Fruit fly (Drosophila melanogaster) whole organism, embryonic: Measurements from ENCODE around the gene CG46459.

Experiments
- ATbp ChIP-seq: fragments of 200-800 bp; sonication (Bioruptor generic); optimal IDR thresholded peaks from 2 replicates; lab custom pipeline; 2017; ENCODE audit warnings: missing biosample characterization, mild to moderate bottlenecking, missing genetic modification characterization, missing genetic modification reagents
- BEAF-32 ChIP-seq: fragments of 200-800 bp; sonication (Bioruptor generic); optimal IDR thresholded peaks from 3 replicates; lab custom pipeline; 2017; ENCODE audit warnings: missing biosample characterization, missing genetic modification characterization, mild to moderate bottlenecking, moderate library complexity, missing genetic modification reagents
- Bdp1 ChIP-seq: fragments of 200-800 bp; sonication (Bioruptor generic); optimal IDR thresholded peaks from 3 replicates; lab custom pipeline; 2016; ENCODE audit warnings: missing biosample characterization, missing genetic modification characterization
- CG1024 ChIP-seq: fragments of 200-800 bp; sonication (Bioruptor generic); IDR thresholded peaks from 2 replicates; pipeline ENCODE4 v1.3.6; 2022; ENCODE audit warnings: missing biosample characterization, missing genetic modification characterization
- CG10366 ChIP-seq: fragments of 200-800 bp; sonication (Bioruptor generic); IDR thresholded peaks from 2 replicates; pipeline ENCODE4 v1.3.6; 2022; ENCODE audit warnings: missing biosample characterization, missing genetic modification characterization
- CG11085 ChIP-seq: fragments of 200-800 bp; sonication (Bioruptor generic); IDR thresholded peaks from 2 replicates; pipeline ENCODE4 v1.3.6; 2022; ENCODE audit warnings: missing biosample characterization, missing genetic modification characterization
- CG12391 ChIP-seq: fragments of 200-800 bp; sonication (Bioruptor generic); optimal IDR thresholded peaks from 3 replicates; lab custom pipeline; 2018; ENCODE audit warnings: missing biosample characterization, mild to moderate bottlenecking, missing genetic modification characterization, moderate library complexity
- CG14014 ChIP-seq: fragments of 200-800 bp; sonication (Bioruptor generic); IDR thresholded peaks from 2 replicates; pipeline ENCODE4 v1.3.6; 2022; ENCODE audit warnings: missing biosample characterization, missing genetic modification characterization
- CG14441 ChIP-seq: fragments of 200-800 bp; sonication (Bioruptor generic); IDR thresholded peaks from 2 replicates; pipeline ENCODE4 v1.3.6; 2022; ENCODE audit warnings: missing biosample characterization, missing genetic modification characterization
- CG15011 ChIP-seq: fragments of 200-800 bp; sonication (Bioruptor generic); optimal IDR thresholded peaks from 3 replicates; lab custom pipeline; 2018; ENCODE audit warnings: missing biosample characterization, mild to moderate bottlenecking, missing genetic modification characterization
- CG17829 ChIP-seq: fragments of 200-800 bp; optimal IDR thresholded peaks from 2 replicates; lab custom pipeline; 2019; ENCODE audit warnings: missing biosample characterization, mild to moderate bottlenecking, missing genetic modification characterization, moderate library complexity
- CG1832 ChIP-seq: fragments of 200-800 bp; sonication (Bioruptor generic); optimal IDR thresholded peaks from 2 replicates; lab custom pipeline; 2017; ENCODE audit warnings: missing biosample characterization, mild to moderate bottlenecking, missing genetic modification characterization, inconsistent platforms
- CG2199 ChIP-seq: fragments of 200-800 bp; sonication (Bioruptor generic); IDR thresholded peaks from 3 replicates; pipeline ENCODE4 v1.3.6; 2022; ENCODE audit warnings: missing biosample characterization, missing genetic modification characterization
- CG32767 ChIP-seq: fragments of 200-800 bp; sonication (Bioruptor generic); IDR thresholded peaks from 2 replicates; pipeline ENCODE4 v1.3.6; 2022; ENCODE audit warnings: missing biosample characterization, missing genetic modification characterization
- CG33557 ChIP-seq: fragments of 200-800 bp; sonication (Bioruptor generic); optimal IDR thresholded peaks from 2 replicates; lab custom pipeline; 2019; ENCODE audit warnings: missing biosample characterization, mild to moderate bottlenecking, missing genetic modification characterization, moderate library complexity
- CG43689 ChIP-seq: fragments of 200-800 bp; sonication (Bioruptor generic); IDR thresholded peaks from 2 replicates; pipeline ENCODE4 v1.3.6; 2022; ENCODE audit warnings: missing biosample characterization, missing genetic modification characterization
- CG6272 ChIP-seq: fragments of 200-800 bp; sonication (Bioruptor generic); IDR thresholded peaks from 2 replicates; pipeline ENCODE4 v1.3.6; 2022; ENCODE audit warnings: missing biosample characterization, missing genetic modification characterization
- CTCF ChIP-seq: fragments of 200-800 bp; sonication (Bioruptor generic); optimal IDR thresholded peaks from 2 replicates; lab custom pipeline; 2017; ENCODE audit warnings: missing biosample characterization, mild to moderate bottlenecking, missing genetic modification characterization, moderate library complexity
- CoRest ChIP-seq: fragments of 200-800 bp; sonication (Bioruptor generic); optimal IDR thresholded peaks from 3 replicates; lab custom pipeline; 2018; ENCODE audit warnings: missing biosample characterization, mild to moderate bottlenecking, missing genetic modification characterization, moderate library complexity
- Dip2 ChIP-seq: fragments of 200-800 bp; sonication (Bioruptor generic); IDR thresholded peaks from 2 replicates; pipeline ENCODE4 v1.3.6; 2022; ENCODE audit warnings: missing biosample characterization, missing genetic modification characterization
- HHEX ChIP-seq: fragments of 200-800 bp; sonication (Bioruptor generic); optimal IDR thresholded peaks from 3 replicates; lab custom pipeline; 2017; ENCODE audit warnings: missing biosample characterization, mild to moderate bottlenecking, missing genetic modification characterization, missing genetic modification reagents
- Mad ChIP-seq: fragments of 200-800 bp; sonication (Bioruptor generic); optimal IDR thresholded peaks from 2 replicates; lab custom pipeline; 2016; ENCODE audit warnings: missing biosample characterization, missing genetic modification characterization
- Meics ChIP-seq: fragments of 200-800 bp; sonication (Bioruptor generic); optimal IDR thresholded peaks from 2 replicates; lab custom pipeline; 2017; ENCODE audit warnings: missing biosample characterization, mild to moderate bottlenecking, missing genetic modification characterization
- Mrtf ChIP-seq: fragments of 200-800 bp; sonication (Bioruptor generic); IDR thresholded peaks from 3 replicates; pipeline ENCODE4 v1.3.6; 2022; ENCODE audit warnings: missing biosample characterization, missing genetic modification characterization
- Oaz ChIP-seq: fragments of 200-800 bp; sonication (Bioruptor generic); IDR thresholded peaks from 2 replicates; pipeline ENCODE4 v1.3.6; 2022; ENCODE audit warnings: missing biosample characterization, missing genetic modification characterization
- Rfx ChIP-seq: fragments of 200-800 bp; sonication (Bioruptor generic); IDR thresholded peaks from 2 replicates; pipeline ENCODE4 v1.3.6; 2022; ENCODE audit warnings: missing biosample characterization, missing genetic modification characterization
- Ssrp ChIP-seq: fragments of 200-800 bp; sonication (Bioruptor generic); optimal IDR thresholded peaks from 2 replicates; lab custom pipeline; 2018; ENCODE audit warnings: missing biosample characterization, mild to moderate bottlenecking, missing genetic modification characterization, moderate library complexity
- Vsx1 ChIP-seq: fragments of 200-800 bp; sonication (Bioruptor generic); optimal IDR thresholded peaks from 2 replicates; lab custom pipeline; 2017; ENCODE audit warnings: missing biosample characterization, mild to moderate bottlenecking, missing genetic modification characterization, missing genetic modification reagents
- aop ChIP-seq: fragments of 200-800 bp; sonication (Bioruptor generic); IDR thresholded peaks from 2 replicates; pipeline ENCODE4 v1.3.6; 2022; ENCODE audit warnings: missing biosample characterization, missing genetic modification characterization
- ase ChIP-seq: fragments of 200-800 bp; sonication (Bioruptor generic); IDR thresholded peaks from 3 replicates; pipeline ENCODE4 v1.3.6; 2022; ENCODE audit warnings: missing biosample characterization, missing genetic modification characterization
- corto ChIP-seq: fragments of 200-800 bp; sonication (Bioruptor generic); optimal IDR thresholded peaks from 2 replicates; lab custom pipeline; 2016; ENCODE audit warnings: missing biosample characterization, mild to moderate bottlenecking, missing genetic modification characterization, moderate library complexity
- cwo ChIP-seq: fragments of 200-800 bp; sonication (Bioruptor generic); optimal IDR thresholded peaks from 3 replicates; lab custom pipeline; 2017; ENCODE audit warnings: missing biosample characterization, missing genetic modification characterization, mild to moderate bottlenecking, moderate library complexity, missing genetic modification reagents
- ewg ChIP-seq: fragments of 200-800 bp; sonication (Bioruptor generic); optimal IDR thresholded peaks from 3 replicates; lab custom pipeline; 2017; ENCODE audit warnings: mild to moderate bottlenecking, missing biosample characterization, missing genetic modification reagents, missing genetic modification characterization
- exex ChIP-seq: fragments of 200-800 bp; sonication (Bioruptor generic); optimal IDR thresholded peaks from 4 replicates; lab custom pipeline; 2018; ENCODE audit warnings: missing biosample characterization, mild to moderate bottlenecking, missing genetic modification characterization, moderate library complexity
- fd102C ChIP-seq: fragments of 200-800 bp; sonication (Bioruptor generic); optimal IDR thresholded peaks from 2 replicates; lab custom pipeline; 2018; ENCODE audit warnings: missing biosample characterization, mild to moderate bottlenecking, missing genetic modification characterization, moderate library complexity
- fru ChIP-seq: fragments of >200 bp; optimal IDR thresholded peaks from 2 replicates; lab custom pipeline; 2017
- ftz-f1 ChIP-seq: fragments of 200-800 bp; sonication (Bioruptor generic); optimal IDR thresholded peaks from 2 replicates; lab custom pipeline; 2016; ENCODE audit warnings: missing biosample characterization, missing genetic modification characterization
- jigr1 ChIP-seq: fragments of 200-800 bp; sonication (Bioruptor generic); IDR thresholded peaks from 3 replicates; pipeline ENCODE4 v1.3.6; 2022; ENCODE audit warnings: missing biosample characterization, missing genetic modification characterization
- klu ChIP-seq: fragments of 200-800 bp; sonication (Bioruptor generic); IDR thresholded peaks from 2 replicates; pipeline ENCODE4 v1.3.6; 2022; ENCODE audit warnings: missing biosample characterization, missing genetic modification characterization
- onecut ChIP-seq: fragments of 200-800 bp; sonication (Bioruptor generic); IDR thresholded peaks from 2 replicates; pipeline ENCODE4 v1.3.6; 2022; ENCODE audit warnings: missing biosample characterization, missing genetic modification characterization
- pros ChIP-seq: fragments of 200-800 bp; sonication (Bioruptor generic); optimal IDR thresholded peaks from 3 replicates; lab custom pipeline; 2019; ENCODE audit warnings: missing biosample characterization, mild to moderate bottlenecking, missing genetic modification characterization, moderate library complexity
- rib ChIP-seq: fragments of 200-800 bp; sonication (Bioruptor generic); IDR thresholded peaks from 2 replicates; pipeline ENCODE4 v1.3.6; 2022; ENCODE audit warnings: missing biosample characterization, missing genetic modification characterization
- sens-2 ChIP-seq: fragments of 200-800 bp; sonication (Bioruptor generic); IDR thresholded peaks from 2 replicates; pipeline ENCODE4 v1.3.6; 2022; ENCODE audit warnings: missing biosample characterization, missing genetic modification characterization
- sna ChIP-seq: fragments of 200-800 bp; sonication (Bioruptor generic); IDR thresholded peaks from 2 replicates; pipeline ENCODE4 v1.3.6; 2022; ENCODE audit warnings: missing biosample characterization, missing genetic modification characterization; ENCODE audit not compliant: partially characterized antibody
- sr ChIP-seq: fragments of 200-800 bp; sonication (Bioruptor generic); IDR thresholded peaks from 3 replicates; pipeline ENCODE4 v1.3.6; 2022; ENCODE audit warnings: missing biosample characterization, missing genetic modification characterization
- tna ChIP-seq: fragments of 200-800 bp; sonication (Bioruptor generic); IDR thresholded peaks from 2 replicates; pipeline ENCODE4 v1.3.6; 2022; ENCODE audit warnings: missing biosample characterization, missing genetic modification characterization; ENCODE audit not compliant: partially characterized antibody
- tx ChIP-seq: fragments of 200-800 bp; sonication (Bioruptor generic); optimal IDR thresholded peaks from 2 replicates; lab custom pipeline; 2016; ENCODE audit warnings: missing biosample characterization, missing genetic modification characterization
- z ChIP-seq: fragments of 200-800 bp; sonication (Bioruptor generic); IDR thresholded peaks from 3 replicates; pipeline ENCODE4 v1.3.6; 2022; ENCODE audit warnings: missing biosample characterization, missing genetic modification characterization
- zen ChIP-seq: fragments of 200-800 bp; sonication (Bioruptor generic); optimal IDR thresholded peaks from 3 replicates; lab custom pipeline; 2018; ENCODE audit warnings: missing biosample characterization, mild to moderate bottlenecking, missing genetic modification characterization, moderate library complexity
- zfh2 ChIP-seq: fragments of 200-800 bp; sonication (Bioruptor generic); optimal IDR thresholded peaks from 2 replicates; lab custom pipeline; 2016; ENCODE audit warnings: missing biosample characterization, missing genetic modification characterization

The CG46459 gene

dm6 chr3R:10680825-10681681 lies 15.4 kb upstream of the CG46459 start, which contains the start of gene Phyhd1 (continued):
- TF ChIP-seq CG1024 (peak; percentile 87), Vsx1 (GFP tag; lab: Kevin White, UChicago) (peak; percentile 90), CG2199 (GFP tag; lab: Robert Waterston, UW) (peak; percentile 95), CG15011 (GFP tag; lab: Kevin White, UChicago) (peak; percentile 89), onecut (peak; percentile 90), cwo (GFP tag; lab: Kevin White, UChicago) (peak; percentile 92), Oaz (GFP tag; lab: Robert Waterston, UW) (peak; percentile 89), Mad (GFP tag; lab: Kevin White, UChicago) (peak; percentile 92), aop (GFP tag; lab: Robert Waterston, UW) (no peak), z (peak; percentile 43; the same call in 1 of the 3 replicates), CG12391 (peak; percentile 95), sr (GFP tag; lab: Robert Waterston, UW) (peak; percentile 58; the same call in 2 of the 3 replicates), pros (peak; percentile 16), CG11085 (GFP tag; lab: Robert Waterston, UW) (peak; percentile 82), CG6272 (GFP tag; lab: Robert Waterston, UW) (peak; percentile 89), CTCF (GFP tag; lab: Kevin White, UChicago) (peak; percentile 52), klu (peak; percentile 89), tna (GFP tag; lab: Robert Waterston, UW) (no peak; the same call in 1 of the 2 replicates), jigr1 (GFP tag; lab: Robert Waterston, UW) (peak; percentile 83; the same call in 2 of the 3 replicates), Rfx (GFP tag; lab: Robert Waterston, UW) (peak; percentile 96), CG32767 (GFP tag; lab: Robert Waterston, UW) (peak; percentile 90), sna (GFP tag; lab: Robert Waterston, UW) (no peak), Ssrp (tag; lab: Kevin White, UChicago) (peak; percentile 91), ase (peak; percentile 83), CG14014 (GFP tag; lab: Robert Waterston, UW) (peak; percentile 92), zen (peak; percentile 80), HHEX (GFP tag; lab: Kevin White, UChicago) (peak; percentile 88), CG17829 (tag; lab: Kevin White, UChicago) (peak; percentile 91), ftz-f1 (peak; percentile 34), CG14441 (GFP tag; lab: Robert Waterston, UW) (peak; percentile 94), CG10366 (peak; percentile 93), CG33557 (peak; percentile 59), sens-2 (GFP tag; lab: Robert Waterston, UW) (peak; percentile 87), Dip2 (peak; percentile 34; the same call in 1 of the 2 replicates), fd102C (GFP tag; lab: Kevin White, UChicago) (no peak), zfh2 (GFP tag; lab: Kevin White, UChicago) (peak; percentile 95), tx (GFP tag; lab: Kevin White, UChicago) (peak; percentile 93), ewg (GFP tag; lab: Kevin White, UChicago) (peak; percentile 87), Meics (peak; percentile 96), exex (peak; percentile 80), corto (peak; percentile 82), Bdp1 (peak; percentile 84), rib (GFP tag; lab: Robert Waterston, UW) (peak; percentile 84), fru (lab: Kevin White, UChicago) (no peak), CoRest (tag; lab: Kevin White, UChicago) (peak; percentile 94), ATbp (GFP tag; lab: Kevin White, UChicago) (peak; percentile 97), BEAF-32 (GFP tag; lab: Kevin White, UChicago) (no peak), Mrtf (GFP tag; lab: Robert Waterston, UW) (peak; percentile 91), CG1832 (GFP tag; lab: Kevin White, UChicago) (no peak), CG43689 (GFP tag; lab: Robert Waterston, UW) (peak; percentile 89)
